Worm (Caenorhabditis elegans) whole organism, early embryonic: ENCODE data around the gene Y69H2.3.

ENCODE experiments used
- B0310.2 ChIP-seq: sonication (generic microtip); optimal IDR thresholded peaks from 2 replicates; lab custom pipeline; 2016; ENCODE audit warnings: mild to moderate bottlenecking, missing genetic modification characterization, missing compliant biosample characterization
- ama-1 ChIP-seq: fragments of 150-350 bp; optimal IDR thresholded peaks from 2 replicates; lab custom pipeline; 2014
- ets-7 ChIP-seq: sonication (generic microtip); optimal IDR thresholded peaks from 2 replicates; lab custom pipeline; 2016; ENCODE audit warnings: missing genotype, missing genetic modification characterization, missing compliant biosample characterization
- scrt-1 ChIP-seq: fragments of 200-800 bp; sonication (Bioruptor generic); IDR thresholded peaks from 2 replicates; pipeline ENCODE4 v1.3.6; 2022; ENCODE audit warnings: missing genetic modification characterization, missing compliant biosample characterization

DNA sequence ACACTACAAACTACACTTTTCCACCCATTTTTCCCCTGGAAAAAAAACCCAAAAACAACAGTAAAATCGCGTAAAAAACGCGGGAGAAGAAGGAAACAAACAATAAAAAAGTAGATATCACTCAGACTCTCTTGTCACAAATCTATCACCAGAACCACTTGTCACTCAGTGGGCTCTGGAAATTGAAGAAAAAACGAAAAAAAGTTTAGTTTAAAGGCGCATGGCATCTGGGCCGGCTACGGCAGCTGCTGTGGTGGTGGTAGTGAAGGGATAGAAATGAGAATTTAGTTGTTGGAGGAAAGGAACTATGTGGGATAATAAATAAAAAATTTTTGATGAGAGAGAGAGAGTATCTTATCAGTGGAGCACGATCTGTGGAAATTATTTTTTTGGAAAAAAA is 36.5 kb downstream of the Y69H2.3 start:
- TF ChIP-seq scrt-1 (GFP tag; lab: Robert Waterston, UW) (no peak), ama-1 (lab: Kevin White, UChicago) (no peak), B0310.2 (tag; lab: Kevin White, UChicago) (no peak), ets-7 (tag; lab: Kevin White, UChicago) (no peak)
